Fruit fly (Drosophila melanogaster) whole organism, adult: ENCODE data around the gene CHKov1.

Experiments used
- CG14711 ChIP-seq: fragments of 200-800 bp; sonication (Bioruptor generic); optimal IDR thresholded peaks from 2 replicates; lab custom pipeline; 2018; ENCODE audit warnings: missing biosample characterization, mild to moderate bottlenecking, missing genetic modification characterization, moderate library complexity
- CG1620 ChIP-seq: fragments of 200-800 bp; sonication (Bioruptor generic); optimal IDR thresholded peaks from 2 replicates; lab custom pipeline; 2016; ENCODE audit warnings: missing biosample characterization, missing genetic modification characterization
- Clk ChIP-seq: fragments of 200-800 bp; sonication (Bioruptor generic); optimal IDR thresholded peaks from 2 replicates; lab custom pipeline; 2017; ENCODE audit warnings: missing biosample characterization, missing genetic modification characterization
- Crg-1 ChIP-seq: fragments of 200-800 bp; sonication (Bioruptor generic); optimal IDR thresholded peaks from 2 replicates; lab custom pipeline; 2016; ENCODE audit warnings: missing biosample characterization, missing genetic modification characterization
- cic ChIP-seq: fragments of 200-800 bp; sonication (Bioruptor generic); optimal IDR thresholded peaks from 2 replicates; lab custom pipeline; 2017; ENCODE audit warnings: missing biosample characterization, mild to moderate bottlenecking, missing genetic modification characterization, moderate library complexity
- kay ChIP-seq: fragments of 200-800 bp; sonication (Bioruptor generic); peaks from one replicate; lab custom pipeline; 2016; ENCODE audit warnings: missing biosample characterization, missing genetic modification characterization, borderline replicate concordance
- ovo ChIP-seq: fragments of 200-800 bp; sonication (Bioruptor generic); optimal IDR thresholded peaks from 2 replicates; lab custom pipeline; 2016; ENCODE audit warnings: missing biosample characterization, missing genetic modification characterization
- pad ChIP-seq: fragments of 200-800 bp; sonication (Bioruptor generic); optimal IDR thresholded peaks from 3 replicates; lab custom pipeline; 2017; ENCODE audit warnings: missing biosample characterization, missing genetic modification characterization, mild to moderate bottlenecking, moderate library complexity, missing genetic modification reagents
- toe ChIP-seq: fragments of 200-800 bp; sonication (Bioruptor generic); optimal IDR thresholded peaks from 2 replicates; lab custom pipeline; 2016; ENCODE audit warnings: missing biosample characterization, missing genetic modification characterization

dm6 chr3R:25310843-25311242, 18.3 kb downstream of the CHKov1 start, which contains the start of gene CG31099:
- TF ChIP-seq cic (GFP tag; lab: Kevin White, UChicago) (no peak), CG14711 (tag; lab: Kevin White, UChicago) (no peak), pad (GFP tag; lab: Kevin White, UChicago) (no peak), Clk (GFP tag; lab: Kevin White, UChicago) (no peak), CG1620 (GFP tag; lab: Kevin White, UChicago) (no peak), kay (no peak), toe (GFP tag; lab: Kevin White, UChicago) (no peak), Crg-1 (GFP tag; lab: Kevin White, UChicago) (no peak), ovo (GFP tag; lab: Kevin White, UChicago) (no peak)
